Fruit fly (Drosophila melanogaster) S2 (cell line): Measurements from ENCODE around the gene CG42354.

ENCODE experiments used
- CG8478 ChIP-seq: fragments of >200 bp; optimal IDR thresholded peaks from 2 replicates; lab custom pipeline; 2018
- CTCF ChIP-seq, 2 experiments: fragments of >200 bp; optimal IDR thresholded peaks; 2 replicates each; lab custom pipeline; 2018

Gene CG42354

DNA sequence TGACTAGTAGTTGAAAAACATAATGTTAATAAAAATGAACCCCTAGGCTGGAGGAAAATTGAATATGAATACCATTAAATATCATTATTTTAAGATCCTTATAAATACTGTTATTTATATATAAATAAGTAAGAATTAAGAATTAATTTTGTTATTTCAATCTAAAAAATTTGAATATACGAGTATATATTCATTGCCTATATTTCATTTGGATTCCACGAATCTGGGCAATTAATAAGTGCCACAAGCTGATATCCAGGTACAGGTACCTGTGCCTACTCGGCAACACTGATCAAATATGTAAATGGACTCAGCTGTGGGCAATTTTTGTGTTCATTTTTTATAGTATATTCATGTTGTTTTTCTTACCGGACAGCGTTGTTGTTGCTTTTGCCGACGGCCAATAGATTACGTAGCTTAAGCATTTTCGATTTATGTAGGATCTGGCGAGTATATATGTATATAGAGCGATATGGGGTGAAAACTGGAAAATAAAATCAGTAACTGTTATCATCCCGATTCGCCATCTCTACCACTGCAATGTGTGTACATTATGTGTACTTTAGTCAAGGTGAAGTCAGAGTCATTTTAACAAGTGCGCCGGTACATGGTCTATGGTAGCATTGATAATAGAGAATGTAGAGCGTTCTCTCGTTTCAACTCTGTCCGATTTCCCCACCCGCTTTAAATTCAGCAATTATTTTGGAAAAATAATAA lies 31.9 kb downstream of the CG42354 start:
- TF ChIP-seq CG8478 (lab: Kevin White, UChicago) (no peak), CTCF (optimal IDR thresholded peaks at IDR 0.05; lab: Kevin White, UChicago) (no peak)

dm6 chrX:16072193-16072592 lies 32.6 kb downstream of the CG42354 start:
- TF ChIP-seq CTCF (optimal IDR thresholded peaks at IDR 0.05; lab: Kevin White, UChicago): no peak
- no peak for TF ChIP-seq CG8478 (lab: Kevin White, UChicago)

- no peak for TF ChIP-seq CTCF (optimal IDR thresholded peaks at IDR 0.05; lab: Kevin White, UChicago)
- TF ChIP-seq CG8478 (lab: Kevin White, UChicago): no peak
Observed at dm6 chrX:16063414-16063938, 41.3 kb downstream of the CG42354 start, which contains the start of gene dpr18. dpr18 (plus strand) TSS chrX:16063738.

dm6 chrX:16062720-16063413 lies 41.9 kb downstream of the CG42354 start, which contains the start of gene CG12395:
CG12395 (minus strand) TSS chrX:16062898.
- TF ChIP-seq CG8478 (lab: Kevin White, UChicago) (no peak), CTCF (optimal IDR thresholded peaks at IDR 0.05; lab: Kevin White, UChicago) (peak; percentile 33 to 35)
